Fruit fly (Drosophila melanogaster): ENCODE data around the gene CG34109.

Gene CG34109

dm6 chr2L:10143334-10143733 is 49.4 kb downstream of the CG34109 start:
- TF ChIP-seq CG8319 (GFP tag; optimal IDR thresholded peaks at IDR 0.05) (no peak), Hr38 (GFP tag; optimal IDR thresholded peaks at IDR 0.05) (no peak), Sox14 (GFP tag; optimal IDR thresholded peaks at IDR 0.05) (no peak), Lpt (GFP tag; optimal IDR thresholded peaks at IDR 0.05) (no peak), eg (GFP tag; IDR thresholded peaks at IDR 0.05) (no peak; the same call in 2 of the 3 replicates), net (GFP tag; optimal IDR thresholded peaks at IDR 0.05) (no peak), CG3919 (GFP tag; optimal IDR thresholded peaks at IDR 0.05) (peak; percentile 57), CG4318 (GFP tag; optimal IDR thresholded peaks at IDR 0.05) (no peak), spab (GFP tag; optimal IDR thresholded peaks at IDR 0.05) (no peak), CG9139 (GFP tag; optimal IDR thresholded peaks at IDR 0.05) (peak; percentile 39), topi (GFP tag; optimal IDR thresholded peaks at IDR 0.05) (peak; percentile 41), CG34406 (GFP tag; optimal IDR thresholded peaks at IDR 0.05) (no peak), fkh (GFP tag; optimal IDR thresholded peaks at IDR 0.05) (peak; percentile 78), CG10669 (GFP tag; optimal IDR thresholded peaks at IDR 0.05) (peak; percentile 39), dac (GFP tag; optimal IDR thresholded peaks at IDR 0.05) (no peak), cyc (GFP tag; optimal IDR thresholded peaks at IDR 0.05) (no peak), CG10631 (GFP tag; optimal IDR thresholded peaks at IDR 0.05) (no peak), Hr4 (GFP tag; optimal IDR thresholded peaks at IDR 0.05) (no peak), Ets96B (tag; optimal IDR thresholded peaks at IDR 0.05) (peak; percentile 41), acj6 (GFP tag; optimal IDR thresholded peaks at IDR 0.05) (no peak), CG32006 (GFP tag; optimal IDR thresholded peaks at IDR 0.05) (no peak), dsx (GFP tag; optimal IDR thresholded peaks at IDR 0.05; ENCODE audit: poor library complexity, severe bottlenecking) (no peak), CG15336 (GFP tag; IDR thresholded peaks at IDR 0.05) (no peak), Smox (GFP tag; optimal IDR thresholded peaks at IDR 0.05) (no peak), CG16779 (tag; optimal IDR thresholded peaks at IDR 0.05) (no peak), CG11902 (GFP tag; optimal IDR thresholded peaks at IDR 0.05) (no peak), OdsH (GFP tag; optimal IDR thresholded peaks at IDR 0.05) (no peak), CG1621 (tag; optimal IDR thresholded peaks at IDR 0.05) (no peak), CG3032 (tag; optimal IDR thresholded peaks at IDR 0.05) (no peak), CG31627 (GFP tag; optimal IDR thresholded peaks at IDR 0.05) (no peak), achi (GFP tag; optimal IDR thresholded peaks at IDR 0.05) (no peak), Met (GFP tag; optimal IDR thresholded peaks at IDR 0.05) (peak; percentile 1), pdm3 (GFP tag; optimal IDR thresholded peaks at IDR 0.05) (no peak), esn (GFP tag; optimal IDR thresholded peaks at IDR 0.05) (no peak), CG6276 (GFP tag; optimal IDR thresholded peaks at IDR 0.05) (peak; percentile 60), Blimp-1 (GFP tag; optimal IDR thresholded peaks at IDR 0.05) (peak; percentile 3), CG11762 (GFP tag; optimal IDR thresholded peaks at IDR 0.05; ENCODE audit: insufficient read depth) (no peak), fd85E (GFP tag; optimal IDR thresholded peaks at IDR 0.05) (no peak), CG7368 (GFP tag; optimal IDR thresholded peaks at IDR 0.05) (peak; percentile 48), Hr39 (GFP tag; optimal IDR thresholded peaks at IDR 0.05) (peak; percentile 2), Sox15 (GFP tag; optimal IDR thresholded peaks at IDR 0.05) (no peak), lz (GFP tag; optimal IDR thresholded peaks at IDR 0.05) (no peak), Sox102F (GFP tag; optimal IDR thresholded peaks at IDR 0.05) (no peak), CG6792 (GFP tag; optimal IDR thresholded peaks at IDR 0.05) (no peak), CG8632 (GFP tag; optimal IDR thresholded peaks at IDR 0.05) (no peak), fd59A (GFP tag; optimal IDR thresholded peaks at IDR 0.05) (no peak), Eip78C (GFP tag) (peak; percentile 92), vri (GFP tag; optimal IDR thresholded peaks at IDR 0.05) (no peak), svp (GFP tag) (no peak), salr (GFP tag; optimal IDR thresholded peaks at IDR 0.05) (no peak), ss (GFP tag; optimal IDR thresholded peaks at IDR 0.05) (peak in 1 of 2 experiments; percentile 54), Eip93F (GFP tag; optimal IDR thresholded peaks at IDR 0.05) (no peak), CG6163 (GFP tag; IDR thresholded peaks at IDR 0.05) (peak; percentile 59; the same call in 2 of the 3 replicates)
